Worm (Caenorhabditis elegans) whole organism, L1 larva: ENCODE results near the gene srw-84.

Experiments
- aly-2 ChIP-seq: fragments of 150-350 bp; optimal IDR thresholded peaks from 2 replicates; lab custom pipeline; 2014; ENCODE audit warnings: missing biosample characterization, missing genetic modification characterization
- ama-1 ChIP-seq: fragments of 150-350 bp; optimal IDR thresholded peaks from 2 replicates; lab custom pipeline; 2014
- egl-27 ChIP-seq, 2 experiments: fragments of 150-350 bp in 1 of 2; sonication (generic microtip); optimal IDR thresholded peaks; 3 replicates each; lab custom pipeline; 2017 to 2018; ENCODE audit warnings: missing biosample characterization in 2 of 2, missing genetic modification characterization in 2 of 2, missing genetic modification reagents in 2 of 2
- elt-3 ChIP-seq, 6 experiments: fragments of 150-350 bp in 1 of 6; sonication (generic microtip); optimal IDR thresholded peaks; 2 replicates each; lab custom pipeline; 2017 to 2018; ENCODE audit warnings: missing biosample characterization in 6 of 6, missing genetic modification characterization in 6 of 6, inconsistent platforms in 1 of 6
- mep-1 ChIP-seq: fragments of 150-350 bp; optimal IDR thresholded peaks from 2 replicates; lab custom pipeline; 2014; ENCODE audit warnings: missing biosample characterization, missing genetic modification characterization
- nhr-237 ChIP-seq: fragments of 150-350 bp; optimal IDR thresholded peaks from 2 replicates; lab custom pipeline; 2014; ENCODE audit warnings: missing biosample characterization, missing genetic modification characterization
- pag-3 ChIP-seq: sonication (generic microtip); optimal IDR thresholded peaks from 2 replicates; lab custom pipeline; 2017; ENCODE audit warnings: missing genetic modification characterization, mild to moderate bottlenecking, missing compliant biosample characterization, antibody characterized with exemption, borderline replicate concordance; ENCODE audit not compliant: insufficient read depth
- snpc-4 ChIP-seq: fragments of 150-350 bp; optimal IDR thresholded peaks from 2 replicates; lab custom pipeline; 2014; ENCODE audit warnings: missing biosample characterization, missing genetic modification characterization
- unc-130 ChIP-seq: fragments of 150-350 bp; optimal IDR thresholded peaks from 2 replicates; lab custom pipeline; 2017; ENCODE audit warnings: missing biosample characterization, missing genetic modification characterization, inconsistent platforms
- unc-62 ChIP-seq: fragments of 150-350 bp; optimal IDR thresholded peaks from 2 replicates; lab custom pipeline; 2014; ENCODE audit warnings: missing biosample characterization, missing genetic modification reagents, missing genetic modification characterization
- ztf-11 ChIP-seq, 2 experiments: sonication (generic microtip); optimal IDR thresholded peaks; 2 replicates each; lab custom pipeline; 2016 to 2017; ENCODE audit warnings: missing genetic modification characterization in 2 of 2, missing biosample characterization in 1 of 2, missing compliant biosample characterization in 1 of 2

DNA sequence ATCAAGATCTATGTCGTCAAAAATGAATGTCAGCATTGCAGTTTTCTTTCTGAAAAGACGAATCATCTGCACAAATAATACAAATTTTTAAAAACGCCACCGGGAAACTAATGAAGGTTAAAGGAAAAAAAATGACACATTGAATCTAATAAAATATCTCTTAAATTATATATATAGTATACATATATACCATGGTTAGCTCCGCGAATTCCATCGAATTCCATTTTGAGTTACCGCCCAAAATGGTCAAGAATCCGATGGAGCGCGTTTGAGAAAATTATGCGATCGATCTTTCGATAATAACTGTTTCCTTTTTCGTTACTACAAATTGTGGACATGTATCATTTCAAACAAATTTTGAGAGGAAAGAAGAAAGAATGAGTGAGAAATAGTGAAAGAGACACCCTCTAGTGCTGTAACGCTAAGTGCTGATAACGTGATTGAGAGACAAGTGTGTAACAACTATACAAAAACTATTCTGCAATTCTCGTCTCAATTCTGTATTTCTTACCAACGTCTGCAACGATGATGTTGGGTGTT, 24.3 kb downstream of the srw-84 start, which contains the start of the genes C25F9.6 and C25F9.10:
- TF ChIP-seq aly-2 (tag; lab: Kevin White, UChicago), result no peak
- TF ChIP-seq egl-27 (tag; optimal IDR thresholded peaks at IDR 0.05; lab: Kevin White, UChicago), result no peak
- no peak for TF ChIP-seq mep-1 (tag; lab: Kevin White, UChicago)
- TF ChIP-seq pag-3 (tag; lab: Kevin White, UChicago), result no peak
- TF ChIP-seq elt-3 (tag; optimal IDR thresholded peaks at IDR 0.05; lab: Kevin White, UChicago), result no peak
- no peak for TF ChIP-seq snpc-4 (tag; lab: Kevin White, UChicago)
- TF ChIP-seq unc-62 (GFP tag; lab: Kevin White, UChicago), result no peak
- TF ChIP-seq nhr-237 (tag; lab: Kevin White, UChicago), result no peak
- TF ChIP-seq unc-130 (tag; lab: Kevin White, UChicago), result no peak
- no peak for TF ChIP-seq ama-1 (lab: Kevin White, UChicago)
- no peak for TF ChIP-seq ztf-11 (tag; optimal IDR thresholded peaks at IDR 0.05; lab: Kevin White, UChicago)
